Worm (Caenorhabditis elegans) whole organism, mixed stage, embryonic: Measurements from ENCODE around the gene Y41G9A.17.
A peak's percentile ranks its signal among the peaks of the same experiment; 100 is the strongest.

Source experiments
- blmp-1 ChIP-seq: fragments of 150-350 bp; optimal IDR thresholded peaks from 2 replicates; lab custom pipeline; 2014; ENCODE audit warnings: missing biosample characterization, missing genetic modification characterization
- ceh-39 ChIP-seq: fragments of 150-350 bp; optimal IDR thresholded peaks from 2 replicates; lab custom pipeline; 2014; ENCODE audit warnings: missing biosample characterization, missing genetic modification characterization
- ceh-43 ChIP-seq: fragments of 200-800 bp; sonication (Bioruptor generic); optimal IDR thresholded peaks from 2 replicates; lab custom pipeline; 2018; ENCODE audit warnings: mild to moderate bottlenecking, missing genetic modification characterization, moderate library complexity, missing compliant biosample characterization
- ceh-83 ChIP-seq: fragments of 200-800 bp; sonication (Bioruptor generic); optimal IDR thresholded peaks from 2 replicates; lab custom pipeline; 2018; ENCODE audit warnings: mild to moderate bottlenecking, missing genetic modification characterization, missing compliant biosample characterization
- ces-1 ChIP-seq: fragments of 150-350 bp; optimal IDR thresholded peaks from 2 replicates; lab custom pipeline; 2014; ENCODE audit warnings: missing biosample characterization, missing genetic modification reagents, missing genetic modification characterization
- cnd-1 ChIP-seq: fragments of 200-800 bp; sonication (Bioruptor generic); optimal IDR thresholded peaks from 2 replicates; lab custom pipeline; 2018; ENCODE audit warnings: mild to moderate bottlenecking, missing genetic modification characterization, missing compliant biosample characterization
- elt-1 ChIP-seq: sonication (generic microtip); optimal IDR thresholded peaks from 2 replicates; lab custom pipeline; 2017; ENCODE audit warnings: missing genetic modification characterization, mild to moderate bottlenecking, missing compliant biosample characterization, antibody characterized with exemption, moderate library complexity, borderline replicate concordance; ENCODE audit not compliant: insufficient read depth
- elt-3 ChIP-seq: fragments of 150-350 bp; optimal IDR thresholded peaks from 2 replicates; lab custom pipeline; 2014; ENCODE audit warnings: missing biosample characterization, missing genetic modification characterization
- flh-1 ChIP-seq: fragments of 200-800 bp; sonication (Bioruptor generic); optimal IDR thresholded peaks from 2 replicates; lab custom pipeline; 2018; ENCODE audit warnings: mild to moderate bottlenecking, missing genetic modification characterization, moderate library complexity, missing compliant biosample characterization
- ham-2 ChIP-seq: fragments of 200-800 bp; sonication (Bioruptor generic); optimal IDR thresholded peaks from 2 replicates; lab custom pipeline; 2018; ENCODE audit warnings: mild to moderate bottlenecking, missing genetic modification characterization, missing compliant biosample characterization
- hlh-1 ChIP-seq: fragments of 150-350 bp; optimal IDR thresholded peaks from 2 replicates; lab custom pipeline; 2014; ENCODE audit warnings: missing biosample characterization, missing genetic modification reagents, missing genetic modification characterization
- lin-13 ChIP-seq: fragments of 150-350 bp; optimal IDR thresholded peaks from 2 replicates; lab custom pipeline; 2014; ENCODE audit warnings: missing biosample characterization, missing genetic modification characterization
- lsy-2 ChIP-seq: fragments of 150-350 bp; optimal IDR thresholded peaks from 2 replicates; lab custom pipeline; 2014; ENCODE audit warnings: missing biosample characterization, missing genetic modification characterization
- mab-5 ChIP-seq: fragments of 150-350 bp; optimal IDR thresholded peaks from 2 replicates; lab custom pipeline; 2014; ENCODE audit warnings: missing biosample characterization, missing genetic modification characterization
- nhr-12 ChIP-seq: fragments of 150-350 bp; optimal IDR thresholded peaks from 2 replicates; lab custom pipeline; 2014; ENCODE audit warnings: missing biosample characterization, missing genetic modification characterization
- nhr-2 ChIP-seq: fragments of 150-350 bp; optimal IDR thresholded peaks from 2 replicates; lab custom pipeline; 2014; ENCODE audit warnings: missing biosample characterization, missing genetic modification characterization
- nhr-237 ChIP-seq: fragments of 150-350 bp; optimal IDR thresholded peaks from 2 replicates; lab custom pipeline; 2014; ENCODE audit warnings: missing biosample characterization, missing genetic modification characterization
- nhr-76 ChIP-seq: sonication (generic microtip); optimal IDR thresholded peaks from 2 replicates; lab custom pipeline; 2017; ENCODE audit warnings: missing biosample characterization, missing genetic modification characterization
- snpc-4 ChIP-seq: fragments of 150-350 bp; optimal IDR thresholded peaks from 2 replicates; lab custom pipeline; 2014; ENCODE audit warnings: missing biosample characterization, missing genetic modification characterization
- sptf-1 ChIP-seq: sonication (generic microtip); optimal IDR thresholded peaks from 2 replicates; lab custom pipeline; 2017; ENCODE audit warnings: mild to moderate bottlenecking, missing genetic modification characterization, moderate library complexity, missing compliant biosample characterization
- unc-39 ChIP-seq: fragments of 150-350 bp; optimal IDR thresholded peaks from 2 replicates; lab custom pipeline; 2014; ENCODE audit warnings: missing biosample characterization, missing genetic modification characterization
- unc-62 ChIP-seq: fragments of 150-350 bp; optimal IDR thresholded peaks from 2 replicates; lab custom pipeline; 2014; ENCODE audit warnings: missing biosample characterization, missing genetic modification reagents, missing genetic modification characterization
- ztf-11 ChIP-seq: fragments of 150-350 bp; optimal IDR thresholded peaks from 2 replicates; lab custom pipeline; 2014; ENCODE audit warnings: missing biosample characterization, missing genetic modification characterization

Gene Y41G9A.17

ce11 chrX:3031484-3031883 is 31.9 kb upstream of the Y41G9A.17 start, which contains the start of gene clec-265:
TSS of gene clec-265 (plus strand) at chrX:3031783.
- TF ChIP-seq nhr-12 (tag; lab: Kevin White, UChicago) = no peak
- TF ChIP-seq lsy-2 (tag; lab: Kevin White, UChicago) = no peak

ce11 chrX:3029030-3029429 is 29.5 kb upstream of the Y41G9A.17 start, which contains the start of gene M02F4.1:
TSS of gene M02F4.1 (minus strand) at chrX:3029130.
- TF ChIP-seq ceh-43 (GFP tag; lab: Kevin White, UChicago) (no peak), nhr-76 (tag; lab: Kevin White, UChicago) (no peak), ces-1 (GFP tag; lab: Kevin White, UChicago) (no peak), ztf-11 (tag; lab: Kevin White, UChicago) (no peak), nhr-2 (tag; lab: Kevin White, UChicago) (no peak), lin-13 (tag; lab: Kevin White, UChicago) (no peak), sptf-1 (tag; lab: Kevin White, UChicago) (no peak), nhr-237 (tag; lab: Kevin White, UChicago) (no peak)

- TF ChIP-seq ces-1 (GFP tag; lab: Kevin White, UChicago) (no peak), mab-5 (tag; lab: Kevin White, UChicago) (no peak), lsy-2 (tag; lab: Kevin White, UChicago) (no peak), unc-62 (peak; percentile 41)
Measured at ce11 chrX:3025145-3025544, 25.6 kb upstream of the Y41G9A.17 start.

- TF ChIP-seq lsy-2 (tag; lab: Kevin White, UChicago) (no peak), ces-1 (GFP tag; lab: Kevin White, UChicago) (peak; percentile 32)
- TF ChIP-seq, all 35 proteins: peak for 1
Measured at ce11 chrX:3024637-3025113, 25.1 kb upstream of the Y41G9A.17 start, which contains the start of gene aqp-7. TSS of gene aqp-7 (plus strand) at chrX:3025063.

- no peak for TF ChIP-seq ceh-39 (tag; lab: Kevin White, UChicago)
- no peak for TF ChIP-seq nhr-12 (tag; lab: Kevin White, UChicago)
- TF ChIP-seq flh-1 (GFP tag; lab: Kevin White, UChicago) = no peak
- no peak for TF ChIP-seq ham-2
- no peak for TF ChIP-seq unc-39 (tag; lab: Kevin White, UChicago)
- peak; percentile 64 for TF ChIP-seq ces-1 (GFP tag; lab: Kevin White, UChicago)
- peak; percentile 78 for TF ChIP-seq hlh-1 (tag; lab: Kevin White, UChicago)
- no peak for TF ChIP-seq nhr-2 (tag; lab: Kevin White, UChicago)
- no peak for TF ChIP-seq ztf-11 (tag; lab: Kevin White, UChicago)
- TF ChIP-seq blmp-1 (tag; lab: Kevin White, UChicago) = no peak
- no peak for TF ChIP-seq elt-1 (tag; lab: Kevin White, UChicago)
Measured at ce11 chrX:3023552-3024183, 24.1 kb upstream of the Y41G9A.17 start.

- peak; percentile 47 for TF ChIP-seq ces-1 (GFP tag; lab: Kevin White, UChicago)
- no peak for TF ChIP-seq ceh-83 (GFP tag; lab: Kevin White, UChicago)
Measured at ce11 chrX:3022330-3023088, 23.0 kb upstream of the Y41G9A.17 start.

ce11 chrX:3021466-3021865 is 21.9 kb upstream of the Y41G9A.17 start:
- TF ChIP-seq blmp-1 (tag; lab: Kevin White, UChicago) = no peak
- TF ChIP-seq cnd-1 = no peak
- TF ChIP-seq snpc-4 (tag; lab: Kevin White, UChicago) = no peak
- TF ChIP-seq elt-3 = no peak
- peak; percentile 3 for TF ChIP-seq hlh-1 (tag; lab: Kevin White, UChicago)
- TF ChIP-seq nhr-12 (tag; lab: Kevin White, UChicago) = no peak
- TF ChIP-seq mab-5 (tag; lab: Kevin White, UChicago) = no peak
- TF ChIP-seq, all 35 proteins: peak for 1
